Fruit fly (Drosophila melanogaster) whole organism, embryonic: ENCODE measurements around the gene mthl9.
A peak's percentile ranks its signal among the peaks of the same experiment; 100 is the strongest.

Source experiments
- Bteb2 ChIP-seq: fragments of 200-800 bp; sonication (Bioruptor generic); optimal IDR thresholded peaks from 2 replicates; lab custom pipeline; 2016; ENCODE audit warnings: missing biosample characterization, missing genetic modification characterization
- C15 ChIP-seq: fragments of 200-800 bp; sonication (Bioruptor generic); IDR thresholded peaks from 3 replicates; pipeline ENCODE4 v1.3.6; 2022; ENCODE audit warnings: missing biosample characterization, missing genetic modification characterization
- CG10959 ChIP-seq: fragments of 200-800 bp; sonication (Bioruptor generic); IDR thresholded peaks from 2 replicates; pipeline ENCODE4 v1.3.6; 2022; ENCODE audit warnings: missing biosample characterization, missing genetic modification characterization
- CG12071 ChIP-seq: fragments of 200-800 bp; sonication (Bioruptor generic); optimal IDR thresholded peaks from 3 replicates; lab custom pipeline; 2018; ENCODE audit warnings: missing biosample characterization, mild to moderate bottlenecking, missing genetic modification characterization
- CG1603 ChIP-seq: fragments of 200-800 bp; sonication (Bioruptor generic); optimal IDR thresholded peaks from 2 replicates; lab custom pipeline; 2019; ENCODE audit warnings: missing biosample characterization, mild to moderate bottlenecking, missing genetic modification characterization, moderate library complexity
- CG16813 ChIP-seq: fragments of 200-800 bp; sonication (Bioruptor generic); IDR thresholded peaks from 3 replicates; pipeline ENCODE4 v1.3.6; 2022; ENCODE audit warnings: missing biosample characterization, missing genetic modification characterization; ENCODE audit not compliant: partially characterized antibody
- CG17359 ChIP-seq: fragments of 200-800 bp; sonication (Bioruptor generic); optimal IDR thresholded peaks from 3 replicates; lab custom pipeline; 2018; ENCODE audit warnings: missing biosample characterization, mild to moderate bottlenecking, missing genetic modification characterization, moderate library complexity
- CG18476 ChIP-seq: fragments of 200-800 bp; sonication (Bioruptor generic); optimal IDR thresholded peaks from 2 replicates; lab custom pipeline; 2016; ENCODE audit warnings: missing biosample characterization, mild to moderate bottlenecking, missing genetic modification characterization
- CG2120 ChIP-seq: fragments of 200-800 bp; sonication (Bioruptor generic); optimal IDR thresholded peaks from 3 replicates; lab custom pipeline; 2016; ENCODE audit warnings: missing biosample characterization, missing genetic modification characterization
- CG2129 ChIP-seq: fragments of 200-800 bp; sonication (Bioruptor generic); IDR thresholded peaks from 2 replicates; pipeline ENCODE4 v1.3.6; 2022; ENCODE audit warnings: missing biosample characterization, missing genetic modification characterization; ENCODE audit not compliant: partially characterized antibody
- CG2202 ChIP-seq: fragments of 200-800 bp; sonication (Bioruptor generic); optimal IDR thresholded peaks from 2 replicates; lab custom pipeline; 2018; ENCODE audit warnings: missing biosample characterization, mild to moderate bottlenecking, missing genetic modification characterization
- CG32532 ChIP-seq: fragments of 200-800 bp; sonication (Bioruptor generic); IDR thresholded peaks from 2 replicates; pipeline ENCODE4 v1.3.6; 2022; ENCODE audit warnings: missing biosample characterization, missing genetic modification characterization
- CG3281 ChIP-seq: fragments of 200-800 bp; sonication (Bioruptor generic); optimal IDR thresholded peaks from 3 replicates; lab custom pipeline; 2017; ENCODE audit warnings: missing biosample characterization, mild to moderate bottlenecking, missing genetic modification characterization
- CG33557 ChIP-seq: fragments of 200-800 bp; sonication (Bioruptor generic); optimal IDR thresholded peaks from 2 replicates; lab custom pipeline; 2019; ENCODE audit warnings: missing biosample characterization, mild to moderate bottlenecking, missing genetic modification characterization, moderate library complexity
- CG4617 ChIP-seq: fragments of 200-800 bp; sonication (Bioruptor generic); optimal IDR thresholded peaks from 3 replicates; lab custom pipeline; 2016; ENCODE audit warnings: missing biosample characterization, missing genetic modification characterization, borderline replicate concordance
- CG6175 ChIP-seq: fragments of 200-800 bp; sonication (Bioruptor generic); IDR thresholded peaks from 3 replicates; pipeline ENCODE4 v1.3.6; 2022; ENCODE audit warnings: missing biosample characterization, missing genetic modification characterization
- CG6254 ChIP-seq: fragments of 200-800 bp; sonication (Bioruptor generic); optimal IDR thresholded peaks from 3 replicates; lab custom pipeline; 2017; ENCODE audit warnings: mild to moderate bottlenecking, missing biosample characterization, missing genetic modification reagents, missing genetic modification characterization
- CG6272 ChIP-seq: fragments of 200-800 bp; sonication (Bioruptor generic); IDR thresholded peaks from 2 replicates; pipeline ENCODE4 v1.3.6; 2022; ENCODE audit warnings: missing biosample characterization, missing genetic modification characterization
- CG8290 ChIP-seq, 3 experiments: fragments of 200-800 bp; sonication (Bioruptor generic); optimal IDR thresholded peaks; 2 replicates each; lab custom pipeline; 2016 to 2019; ENCODE audit warnings: missing biosample characterization in 3 of 3, missing genetic modification characterization in 3 of 3, mild to moderate bottlenecking in 2 of 3, moderate library complexity in 1 of 3
- CG9932 ChIP-seq: fragments of 200-800 bp; sonication (Bioruptor generic); IDR thresholded peaks from 2 replicates; pipeline ENCODE4 v1.3.6; 2022; ENCODE audit warnings: missing biosample characterization, missing genetic modification characterization
- CHES-1-like ChIP-seq: fragments of 200-800 bp; sonication (Bioruptor generic); optimal IDR thresholded peaks from 2 replicates; lab custom pipeline; 2016; ENCODE audit warnings: missing biosample characterization, missing genetic modification characterization
- D19A ChIP-seq: fragments of 200-800 bp; optimal IDR thresholded peaks from 3 replicates; lab custom pipeline; 2019; ENCODE audit warnings: missing biosample characterization, mild to moderate bottlenecking, missing genetic modification characterization, moderate library complexity
- Dad ChIP-seq: fragments of 200-800 bp; sonication (Bioruptor generic); optimal IDR thresholded peaks from 3 replicates; lab custom pipeline; 2016; ENCODE audit warnings: missing biosample characterization, missing genetic modification characterization
- Deaf1 ChIP-seq: fragments of 200-800 bp; optimal IDR thresholded peaks from 3 replicates; lab custom pipeline; 2019; ENCODE audit warnings: missing biosample characterization, mild to moderate bottlenecking, missing genetic modification characterization, moderate library complexity
- Doc3 ChIP-seq: fragments of 200-800 bp; sonication (Bioruptor generic); IDR thresholded peaks from 3 replicates; pipeline ENCODE4 v1.3.6; 2022; ENCODE audit warnings: missing biosample characterization, missing genetic modification characterization; ENCODE audit not compliant: partially characterized antibody
- E2f1 ChIP-seq: fragments of 200-800 bp; sonication (Bioruptor generic); IDR thresholded peaks from 2 replicates; pipeline ENCODE4 v1.3.6; 2022; ENCODE audit warnings: missing biosample characterization, missing genetic modification characterization
- E2f2 ChIP-seq: fragments of 200-800 bp; sonication (Bioruptor generic); IDR thresholded peaks from 2 replicates; pipeline ENCODE4 v1.3.6; 2022; ENCODE audit warnings: missing biosample characterization, missing genetic modification characterization
- HmgZ ChIP-seq: fragments of 200-800 bp; sonication (Bioruptor generic); optimal IDR thresholded peaks from 2 replicates; lab custom pipeline; 2018; ENCODE audit warnings: missing biosample characterization, mild to moderate bottlenecking, missing genetic modification characterization
- Med ChIP-seq: fragments of 200-800 bp; sonication (Bioruptor generic); peaks from one replicate; lab custom pipeline; 2016; ENCODE audit warnings: missing biosample characterization, missing genetic modification characterization, mild to moderate bottlenecking, inconsistent platforms, moderate library complexity
- Nf-YB ChIP-seq: fragments of 200-800 bp; sonication (Bioruptor generic); optimal IDR thresholded peaks from 3 replicates; lab custom pipeline; 2019; ENCODE audit warnings: missing biosample characterization, mild to moderate bottlenecking, missing genetic modification characterization, moderate library complexity
- Nf-YC ChIP-seq: fragments of 200-800 bp; optimal IDR thresholded peaks from 3 replicates; lab custom pipeline; 2019; ENCODE audit warnings: missing biosample characterization, mild to moderate bottlenecking, missing genetic modification characterization, moderate library complexity
- Ssrp ChIP-seq: fragments of 200-800 bp; sonication (Bioruptor generic); optimal IDR thresholded peaks from 2 replicates; lab custom pipeline; 2018; ENCODE audit warnings: missing biosample characterization, mild to moderate bottlenecking, missing genetic modification characterization, moderate library complexity
- Xbp1 ChIP-seq: fragments of 200-800 bp; sonication (Bioruptor generic); optimal IDR thresholded peaks from 3 replicates; lab custom pipeline; 2016; ENCODE audit warnings: missing biosample characterization, mild to moderate bottlenecking, missing genetic modification characterization
- btn ChIP-seq: fragments of 200-800 bp; sonication (Bioruptor generic); optimal IDR thresholded peaks from 2 replicates; lab custom pipeline; 2016; ENCODE audit warnings: missing biosample characterization, missing genetic modification characterization
- crol ChIP-seq: fragments of 200-800 bp; sonication (Bioruptor generic); IDR thresholded peaks from 2 replicates; pipeline ENCODE4 v1.3.6; 2022; ENCODE audit warnings: missing biosample characterization, missing genetic modification characterization
- dimm ChIP-seq: fragments of 200-800 bp; sonication (Bioruptor generic); IDR thresholded peaks from 2 replicates; pipeline ENCODE4 v1.3.6; 2022; ENCODE audit warnings: missing biosample characterization, missing genetic modification characterization
- dmrt99B ChIP-seq: fragments of 200-800 bp; sonication (Bioruptor generic); optimal IDR thresholded peaks from 2 replicates; lab custom pipeline; 2018; ENCODE audit warnings: missing biosample characterization, mild to moderate bottlenecking, missing genetic modification characterization, moderate library complexity
- grau ChIP-seq: fragments of 200-800 bp; optimal IDR thresholded peaks from 3 replicates; lab custom pipeline; 2019; ENCODE audit warnings: missing biosample characterization, mild to moderate bottlenecking, missing genetic modification characterization, moderate library complexity
- grn ChIP-seq: fragments of 200-800 bp; sonication (Bioruptor generic); optimal IDR thresholded peaks from 3 replicates; lab custom pipeline; 2017; ENCODE audit warnings: missing biosample characterization, missing genetic modification characterization
- ham ChIP-seq: fragments of 200-800 bp; sonication (Bioruptor generic); IDR thresholded peaks from 2 replicates; pipeline ENCODE4 v1.3.6; 2022; ENCODE audit warnings: missing biosample characterization, missing genetic modification characterization
- kah ChIP-seq: fragments of 200-800 bp; sonication (Bioruptor generic); optimal IDR thresholded peaks from 2 replicates; lab custom pipeline; 2018; ENCODE audit warnings: missing biosample characterization, mild to moderate bottlenecking, missing genetic modification characterization
- rib ChIP-seq: fragments of 200-800 bp; sonication (Bioruptor generic); IDR thresholded peaks from 2 replicates; pipeline ENCODE4 v1.3.6; 2022; ENCODE audit warnings: missing biosample characterization, missing genetic modification characterization
- row ChIP-seq: fragments of 200-800 bp; sonication (Bioruptor generic); IDR thresholded peaks from 3 replicates; pipeline ENCODE4 v1.3.6; 2022; ENCODE audit warnings: missing biosample characterization, missing genetic modification characterization
- sd ChIP-seq: fragments of 200-800 bp; sonication (Bioruptor generic); optimal IDR thresholded peaks from 3 replicates; lab custom pipeline; 2018; ENCODE audit warnings: missing biosample characterization, mild to moderate bottlenecking, missing genetic modification characterization, moderate library complexity
- seq ChIP-seq: fragments of 200-800 bp; sonication (Bioruptor generic); IDR thresholded peaks from 2 replicates; pipeline ENCODE4 v1.3.6; 2022; ENCODE audit warnings: missing biosample characterization, missing genetic modification characterization
- slbo ChIP-seq: fragments of 200-800 bp; sonication (Bioruptor generic); IDR thresholded peaks from 2 replicates; pipeline ENCODE4 v1.3.6; 2022; ENCODE audit warnings: missing biosample characterization, missing genetic modification characterization
- tup ChIP-seq: fragments of 200-800 bp; sonication (Bioruptor generic); optimal IDR thresholded peaks from 2 replicates; lab custom pipeline; 2016; ENCODE audit warnings: missing biosample characterization, mild to moderate bottlenecking, missing genetic modification characterization, moderate library complexity
- wek ChIP-seq: fragments of 200-800 bp; sonication (Bioruptor generic); optimal IDR thresholded peaks from 3 replicates; lab custom pipeline; 2018; ENCODE audit warnings: missing biosample characterization, mild to moderate bottlenecking, missing genetic modification characterization, moderate library complexity
- zf30C ChIP-seq: fragments of 200-800 bp; sonication (Bioruptor generic); optimal IDR thresholded peaks from 3 replicates; lab custom pipeline; 2018; ENCODE audit warnings: missing biosample characterization, mild to moderate bottlenecking, missing genetic modification characterization

The mthl9 gene

DNA sequence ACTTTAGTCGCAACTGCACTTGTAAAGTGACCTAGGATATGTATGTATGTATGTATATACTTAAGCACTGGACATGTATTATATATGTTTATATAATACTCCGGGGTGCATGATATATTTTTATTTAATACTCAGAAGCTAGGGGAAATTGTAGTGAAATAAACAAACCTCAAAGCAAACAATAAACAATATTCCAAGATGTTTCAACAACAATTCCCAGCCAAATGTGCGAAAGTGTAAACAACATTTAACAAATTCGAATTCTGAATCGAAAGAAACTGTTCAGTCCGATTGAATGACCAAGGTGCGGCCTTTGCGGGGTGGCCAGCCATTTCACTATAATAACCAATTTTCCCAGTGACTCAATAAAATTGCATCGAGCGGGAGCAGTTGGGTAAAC, 8.0 kb upstream of the mthl9 start:
- TF ChIP-seq kah (GFP tag; lab: Kevin White, UChicago), result no peak
- no peak for TF ChIP-seq CG6254
- no peak for TF ChIP-seq CG4617 (GFP tag; lab: Kevin White, UChicago)
- no peak for TF ChIP-seq CG6175 (GFP tag; lab: Robert Waterston, UW)
- no peak for TF ChIP-seq grn (GFP tag; lab: Kevin White, UChicago)
- TF ChIP-seq CG33557 (GFP tag; lab: Kevin White, UChicago), result no peak
- TF ChIP-seq CG2202 (tag; lab: Kevin White, UChicago), result no peak
- no peak for TF ChIP-seq C15 (GFP tag; lab: Robert Waterston, UW)
- TF ChIP-seq HmgZ (tag; lab: Kevin White, UChicago), result no peak
- no peak for TF ChIP-seq CG1603 (tag; lab: Kevin White, UChicago)
- no peak for TF ChIP-seq Bteb2 (GFP tag; lab: Kevin White, UChicago)

DNA sequence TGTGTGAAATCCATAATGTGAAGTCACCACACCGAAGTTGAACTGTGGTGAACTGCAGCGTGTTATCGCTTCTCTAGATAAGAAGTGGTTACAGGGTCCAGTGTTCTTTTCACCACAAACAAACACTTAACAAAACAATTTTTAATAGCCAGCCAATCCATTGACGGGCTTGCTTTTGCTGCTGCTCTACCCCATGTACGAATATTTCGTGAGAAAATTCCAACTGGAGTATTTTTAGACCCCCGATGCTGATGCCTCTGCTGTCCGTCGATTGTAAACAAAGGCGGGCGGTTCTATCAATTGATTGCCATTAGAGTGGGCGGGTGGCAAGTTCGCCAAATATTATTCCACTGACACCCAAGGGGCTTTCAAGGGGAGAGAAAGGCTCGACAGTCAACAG, 7.0 kb upstream of the mthl9 start:
- peak; percentile 2 for TF ChIP-seq CG12071 (GFP tag; lab: Kevin White, UChicago)
- no peak for TF ChIP-seq CG2129 (GFP tag; lab: Robert Waterston, UW)
- TF ChIP-seq wek (GFP tag; lab: Kevin White, UChicago), result no peak
- TF ChIP-seq Xbp1 (GFP tag; lab: Kevin White, UChicago), result no peak
- TF ChIP-seq Dad, result no peak
- TF ChIP-seq Med, result peak; percentile 30
- TF ChIP-seq CHES-1-like (GFP tag; lab: Kevin White, UChicago), result peak; percentile 9
- no peak for TF ChIP-seq seq (GFP tag; lab: Robert Waterston, UW)
- TF ChIP-seq row (GFP tag; lab: Robert Waterston, UW), result peak; percentile 41; the same call in 2 of the 3 replicates
- no peak for TF ChIP-seq crol (GFP tag; lab: Robert Waterston, UW)
- no peak for TF ChIP-seq Nf-YB (GFP tag; lab: Kevin White, UChicago)
- TF ChIP-seq CG10959 (GFP tag; lab: Robert Waterston, UW), result no peak
- TF ChIP-seq Deaf1 (tag; lab: Kevin White, UChicago), result peak; percentile 4
- TF ChIP-seq dimm (GFP tag; lab: Robert Waterston, UW), result no peak
- TF ChIP-seq tup, result no peak
- no peak for TF ChIP-seq E2f1 (GFP tag; lab: Robert Waterston, UW)
- peak; percentile 37; the same call in 1 of the 2 replicates for TF ChIP-seq CG9932 (GFP tag; lab: Robert Waterston, UW)
- peak; percentile 26; the same call in 1 of the 2 replicates for TF ChIP-seq CG32532 (GFP tag; lab: Robert Waterston, UW)
- no peak for TF ChIP-seq CG8290 (GFP tag; optimal IDR thresholded peaks at IDR 0.05; lab: Kevin White, UChicago)
- TF ChIP-seq CG8290 (tag; optimal IDR thresholded peaks at IDR 0.05; lab: Kevin White, UChicago), result peak in 1 of 2 experiments; percentile 66
- no peak for TF ChIP-seq Ssrp (tag; lab: Kevin White, UChicago)
- TF ChIP-seq btn, result no peak
- peak; percentile 38 for TF ChIP-seq CG2120 (GFP tag; lab: Kevin White, UChicago)
- TF ChIP-seq grau (tag; lab: Kevin White, UChicago), result peak; percentile 13
- TF ChIP-seq Doc3 (GFP tag; lab: Robert Waterston, UW), result no peak
- TF ChIP-seq CG16813 (GFP tag; lab: Robert Waterston, UW), result no peak
- TF ChIP-seq sd, result peak; percentile 81
- TF ChIP-seq E2f2 (GFP tag; lab: Robert Waterston, UW), result peak; percentile 35; the same call in 1 of the 2 replicates
- TF ChIP-seq dmrt99B (tag; lab: Kevin White, UChicago), result peak; percentile 9
- TF ChIP-seq CG6272 (GFP tag; lab: Robert Waterston, UW), result no peak
- TF ChIP-seq Nf-YC (tag; lab: Kevin White, UChicago), result peak; percentile 29
- no peak for TF ChIP-seq D19A
- peak; percentile 41; the same call in 1 of the 2 replicates for TF ChIP-seq slbo (GFP tag; lab: Robert Waterston, UW)
- no peak for TF ChIP-seq ham (GFP tag; lab: Robert Waterston, UW)
- peak; percentile 21 for TF ChIP-seq CG17359 (tag; lab: Kevin White, UChicago)
- TF ChIP-seq rib (GFP tag; lab: Robert Waterston, UW), result no peak
- TF ChIP-seq zf30C, result peak; percentile 65
- no peak for TF ChIP-seq CG18476 (GFP tag; lab: Kevin White, UChicago)
- peak; percentile 15 for TF ChIP-seq CG3281 (GFP tag; lab: Kevin White, UChicago)
